Worm (Caenorhabditis elegans): ENCODE results near the gene D1086.21.
"Not testable (repeated sequence)": the region's sequence is repeated elsewhere in the genome, so short reads cannot be mapped to it uniquely, and the experiment has no call there.

The D1086.21 gene

ce11 chrV:14038328-14039084 is 26.0 kb upstream of the D1086.21 start, which contains the start of gene vps-39:
Gene vps-39, minus strand, starts transcription at chrV:14038378.
- TF ChIP-seq ceh-14 (tag; optimal IDR thresholded peaks at IDR 0.05) (peak; percentile 60), zip-5 (tag; optimal IDR thresholded peaks at IDR 0.05) (peak; percentile 26), madf-2 (tag; optimal IDR thresholded peaks at IDR 0.05) (peak; percentile 13), hlh-13 (GFP tag; optimal IDR thresholded peaks at IDR 0.05) (peak; percentile 11), tbx-2 (tag; optimal IDR thresholded peaks at IDR 0.05) (peak; percentile 50), unc-3 (GFP tag; conservative IDR thresholded peaks at IDR 0.05) (0 out of 2 replicates have a peak, but pooled peaks have one; percentile 22), elt-2 (tag; optimal IDR thresholded peaks at IDR 0.05) (peak; percentile 32), F13H6.1 (tag; optimal IDR thresholded peaks at IDR 0.05) (peak; percentile 3), sox-2 (GFP tag; IDR thresholded peaks at IDR 0.05) (peak; percentile 62), C08G9.2 (tag; optimal IDR thresholded peaks at IDR 0.05) (peak; percentile 20), nfya-1 (tag; optimal IDR thresholded peaks at IDR 0.05) (peak; percentile 31), K09A11.1 (tag; optimal IDR thresholded peaks at IDR 0.05; ENCODE audit: insufficient read depth) (peak; percentile 15), ceh-45 (GFP tag; IDR thresholded peaks at IDR 0.05) (peak; percentile 61; the same call in 1 of the 2 replicates), ttx-3 (tag; optimal IDR thresholded peaks at IDR 0.05) (peak; percentile 0), ref-2 (tag; optimal IDR thresholded peaks at IDR 0.05) (peak; percentile 52), ceh-2 (tag; optimal IDR thresholded peaks at IDR 0.05) (peak; percentile 3), ceh-34 (tag; optimal IDR thresholded peaks at IDR 0.05) (peak; percentile 27), ceh-31 (tag; optimal IDR thresholded peaks at IDR 0.05) (peak; percentile 75)
- not testable (repeated sequence) for TF ChIP-seq unc-3 (tag; optimal IDR thresholded peaks at IDR 0.05)

DNA sequence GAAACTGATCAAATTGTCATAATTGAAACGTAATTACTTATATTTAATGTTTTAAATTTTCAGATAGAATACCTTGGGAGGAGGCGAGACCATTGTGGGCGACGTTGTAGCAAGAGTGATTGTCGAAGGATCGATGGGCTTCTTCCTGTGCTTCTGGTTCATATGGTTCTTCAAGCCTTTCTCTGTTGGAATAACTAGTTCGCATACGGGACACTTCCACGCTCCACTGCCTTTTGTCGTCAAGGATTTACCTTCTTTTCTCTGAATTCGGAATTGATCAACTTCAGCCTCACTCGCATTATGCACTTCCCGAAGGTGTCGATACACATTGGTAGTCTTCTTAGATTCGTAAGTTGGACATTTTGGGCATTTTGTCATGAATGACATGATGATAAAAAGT is 15.2 kb upstream of the D1086.21 start, which contains the start of gene F58D12.1:
Gene F58D12.1 (plus strand): TSS at position 301 of the 400 bp plus-strand sequence.
- not testable (repeated sequence) for TF ChIP-seq pqm-1 (tag; optimal IDR thresholded peaks at IDR 0.05); nhr-232 (tag; optimal IDR thresholded peaks at IDR 0.05); sox-2 (GFP tag; IDR thresholded peaks at IDR 0.05)

DNA sequence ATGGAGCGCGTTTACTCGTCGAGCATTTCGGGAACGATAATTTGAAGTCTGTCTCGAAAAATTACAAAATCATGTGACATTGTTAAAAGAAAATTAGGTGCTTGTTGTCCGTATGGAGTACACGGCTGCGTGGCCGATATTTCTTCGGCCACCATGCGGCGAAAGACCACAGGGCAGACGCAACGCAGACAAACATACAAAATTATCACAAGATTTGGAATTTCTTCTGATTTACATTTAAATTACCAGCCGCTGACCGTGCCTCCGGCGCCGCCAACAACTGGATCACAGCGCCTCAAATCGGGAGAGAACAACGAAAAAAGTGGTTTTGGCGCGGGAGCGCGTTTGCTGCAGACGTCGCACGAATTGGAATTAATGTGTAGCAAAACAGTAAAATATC is 9.4 kb upstream of the D1086.21 start:
- TF ChIP-seq tbx-2 (tag; optimal IDR thresholded peaks at IDR 0.05) = peak; percentile 91
- peak; percentile 44 for TF ChIP-seq pqm-1 (tag; optimal IDR thresholded peaks at IDR 0.05)
- TF ChIP-seq unc-55 (GFP tag; optimal IDR thresholded peaks at IDR 0.05) = peak; percentile 39
- peak; percentile 43 for TF ChIP-seq dmd-4 (tag; optimal IDR thresholded peaks at IDR 0.05; ENCODE audit: borderline replicate concordance)
- peak; percentile 90 for TF ChIP-seq hlh-30 (tag; optimal IDR thresholded peaks at IDR 0.05; ENCODE audit: insufficient read depth)
- peak; percentile 65 for TF ChIP-seq ceh-14 (tag; optimal IDR thresholded peaks at IDR 0.05)
- peak; percentile 99 for TF ChIP-seq C08G9.2 (tag; optimal IDR thresholded peaks at IDR 0.05)
- TF ChIP-seq hlh-6 (tag; optimal IDR thresholded peaks at IDR 0.05) = peak; percentile 62
- TF ChIP-seq F13H6.1 (tag; optimal IDR thresholded peaks at IDR 0.05) = peak; percentile 53
- TF ChIP-seq fkh-6 (tag; optimal IDR thresholded peaks at IDR 0.05) = peak; percentile 50
- TF ChIP-seq tbx-7 (tag; optimal IDR thresholded peaks at IDR 0.05) = peak; percentile 91
- TF ChIP-seq rnt-1 (tag; optimal IDR thresholded peaks at IDR 0.05) = peak; percentile 84
- peak; percentile 58 for TF ChIP-seq elt-2 (tag; optimal IDR thresholded peaks at IDR 0.05)
- TF ChIP-seq ceh-18 (tag; optimal IDR thresholded peaks at IDR 0.05) = peak; percentile 76
- TF ChIP-seq hlh-8 (tag; optimal IDR thresholded peaks at IDR 0.05) = peak; percentile 85
- peak; percentile 92 for TF ChIP-seq ceh-31 (tag; optimal IDR thresholded peaks at IDR 0.05)
- peak; percentile 66 for TF ChIP-seq unc-42 (tag; optimal IDR thresholded peaks at IDR 0.05)
- peak; percentile 54 for TF ChIP-seq fax-1 (tag; optimal IDR thresholded peaks at IDR 0.05)
- peak; percentile 3 for TF ChIP-seq ceh-34 (tag; optimal IDR thresholded peaks at IDR 0.05)
- TF ChIP-seq unc-3 (GFP tag; conservative IDR thresholded peaks at IDR 0.05) = 0 out of 2 replicates have a peak, but pooled peaks have one; percentile 40
- not testable (repeated sequence) for TF ChIP-seq unc-3 (tag; optimal IDR thresholded peaks at IDR 0.05)
- TF ChIP-seq nfya-1 (tag; optimal IDR thresholded peaks at IDR 0.05) = peak; percentile 37
- peak; percentile 91 for TF ChIP-seq ref-2 (tag; optimal IDR thresholded peaks at IDR 0.05)
- peak; percentile 35 for TF ChIP-seq lim-6 (tag; optimal IDR thresholded peaks at IDR 0.05)
- peak; percentile 9 for TF ChIP-seq dve-1 (tag; optimal IDR thresholded peaks at IDR 0.05)
- TF ChIP-seq ceh-2 (tag; optimal IDR thresholded peaks at IDR 0.05) = peak; percentile 92
- TF ChIP-seq ztf-16 (tag; optimal IDR thresholded peaks at IDR 0.05) = peak; percentile 16
- peak; percentile 97 for TF ChIP-seq ets-4 (tag; optimal IDR thresholded peaks at IDR 0.05)
- TF ChIP-seq mec-3 (tag; optimal IDR thresholded peaks at IDR 0.05; ENCODE audit: borderline replicate concordance) = peak; percentile 83
- TF ChIP-seq zip-5 (tag; optimal IDR thresholded peaks at IDR 0.05) = peak; percentile 75
- TF ChIP-seq sdc-2 (tag; optimal IDR thresholded peaks at IDR 0.05) = peak; percentile 66

Measured in whole organism, late embryonic.